Worm (Caenorhabditis elegans) whole organism, mixed stage, embryonic: ENCODE data around the gene ZK105.5.

ENCODE experiments used
- M03D4.4 ChIP-seq: sonication (generic microtip); optimal IDR thresholded peaks from 2 replicates; lab custom pipeline; 2017; ENCODE audit warnings: mild to moderate bottlenecking, missing genetic modification characterization, missing compliant biosample characterization
- bed-3 ChIP-seq: fragments of 200-800 bp; sonication (Bioruptor generic); optimal IDR thresholded peaks from 3 replicates; lab custom pipeline; 2018; ENCODE audit warnings: mild to moderate bottlenecking, missing genetic modification characterization, moderate library complexity, missing compliant biosample characterization
- blmp-1 ChIP-seq: fragments of 150-350 bp; optimal IDR thresholded peaks from 2 replicates; lab custom pipeline; 2014; ENCODE audit warnings: missing biosample characterization, missing genetic modification characterization
- ceh-39 ChIP-seq: fragments of 150-350 bp; optimal IDR thresholded peaks from 2 replicates; lab custom pipeline; 2014; ENCODE audit warnings: missing biosample characterization, missing genetic modification characterization
- ceh-43 ChIP-seq: fragments of 200-800 bp; sonication (Bioruptor generic); optimal IDR thresholded peaks from 2 replicates; lab custom pipeline; 2018; ENCODE audit warnings: mild to moderate bottlenecking, missing genetic modification characterization, moderate library complexity, missing compliant biosample characterization
- ceh-83 ChIP-seq: fragments of 200-800 bp; sonication (Bioruptor generic); optimal IDR thresholded peaks from 2 replicates; lab custom pipeline; 2018; ENCODE audit warnings: mild to moderate bottlenecking, missing genetic modification characterization, missing compliant biosample characterization
- cnd-1 ChIP-seq: fragments of 200-800 bp; sonication (Bioruptor generic); optimal IDR thresholded peaks from 2 replicates; lab custom pipeline; 2018; ENCODE audit warnings: mild to moderate bottlenecking, missing genetic modification characterization, missing compliant biosample characterization
- drap-1 ChIP-seq: fragments of 200-800 bp; sonication (Bioruptor generic); optimal IDR thresholded peaks from 3 replicates; lab custom pipeline; 2018; ENCODE audit warnings: mild to moderate bottlenecking, missing genetic modification characterization, missing compliant biosample characterization
- elt-1 ChIP-seq: sonication (generic microtip); optimal IDR thresholded peaks from 2 replicates; lab custom pipeline; 2017; ENCODE audit warnings: missing genetic modification characterization, mild to moderate bottlenecking, missing compliant biosample characterization, antibody characterized with exemption, moderate library complexity, borderline replicate concordance; ENCODE audit not compliant: insufficient read depth
- elt-3 ChIP-seq: fragments of 150-350 bp; optimal IDR thresholded peaks from 2 replicates; lab custom pipeline; 2014; ENCODE audit warnings: missing biosample characterization, missing genetic modification characterization
- flh-1 ChIP-seq: fragments of 200-800 bp; sonication (Bioruptor generic); optimal IDR thresholded peaks from 2 replicates; lab custom pipeline; 2018; ENCODE audit warnings: mild to moderate bottlenecking, missing genetic modification characterization, moderate library complexity, missing compliant biosample characterization
- ham-2 ChIP-seq: fragments of 200-800 bp; sonication (Bioruptor generic); optimal IDR thresholded peaks from 2 replicates; lab custom pipeline; 2018; ENCODE audit warnings: mild to moderate bottlenecking, missing genetic modification characterization, missing compliant biosample characterization
- hlh-1 ChIP-seq: fragments of 150-350 bp; optimal IDR thresholded peaks from 2 replicates; lab custom pipeline; 2014; ENCODE audit warnings: missing biosample characterization, missing genetic modification reagents, missing genetic modification characterization
- lin-13 ChIP-seq: fragments of 150-350 bp; optimal IDR thresholded peaks from 2 replicates; lab custom pipeline; 2014; ENCODE audit warnings: missing biosample characterization, missing genetic modification characterization
- lin-32 ChIP-seq: fragments of 200-800 bp; sonication (Bioruptor generic); optimal IDR thresholded peaks from 2 replicates; lab custom pipeline; 2018; ENCODE audit warnings: mild to moderate bottlenecking, missing genetic modification characterization, missing compliant biosample characterization
- lsy-2 ChIP-seq: fragments of 150-350 bp; optimal IDR thresholded peaks from 2 replicates; lab custom pipeline; 2014; ENCODE audit warnings: missing biosample characterization, missing genetic modification characterization
- mab-5 ChIP-seq: fragments of 150-350 bp; optimal IDR thresholded peaks from 2 replicates; lab custom pipeline; 2014; ENCODE audit warnings: missing biosample characterization, missing genetic modification characterization
- mls-2 ChIP-seq: sonication (generic microtip); optimal IDR thresholded peaks from 2 replicates; lab custom pipeline; 2016; ENCODE audit warnings: mild to moderate bottlenecking, missing genetic modification characterization, moderate library complexity, missing compliant biosample characterization
- nhr-12 ChIP-seq: fragments of 150-350 bp; optimal IDR thresholded peaks from 2 replicates; lab custom pipeline; 2014; ENCODE audit warnings: missing biosample characterization, missing genetic modification characterization
- nhr-2 ChIP-seq: fragments of 150-350 bp; optimal IDR thresholded peaks from 2 replicates; lab custom pipeline; 2014; ENCODE audit warnings: missing biosample characterization, missing genetic modification characterization
- nhr-237 ChIP-seq: fragments of 150-350 bp; optimal IDR thresholded peaks from 2 replicates; lab custom pipeline; 2014; ENCODE audit warnings: missing biosample characterization, missing genetic modification characterization
- nhr-28 ChIP-seq: fragments of 150-350 bp; optimal IDR thresholded peaks from 2 replicates; lab custom pipeline; 2014; ENCODE audit warnings: missing biosample characterization, missing genetic modification characterization
- nhr-76 ChIP-seq: sonication (generic microtip); optimal IDR thresholded peaks from 2 replicates; lab custom pipeline; 2017; ENCODE audit warnings: missing biosample characterization, missing genetic modification characterization
- sem-2 ChIP-seq: fragments of 200-800 bp; sonication (Bioruptor generic); optimal IDR thresholded peaks from 2 replicates; lab custom pipeline; 2018; ENCODE audit warnings: mild to moderate bottlenecking, missing genetic modification characterization, missing compliant biosample characterization
- snpc-4 ChIP-seq: fragments of 150-350 bp; optimal IDR thresholded peaks from 2 replicates; lab custom pipeline; 2014; ENCODE audit warnings: missing biosample characterization, missing genetic modification characterization
- sptf-1 ChIP-seq: sonication (generic microtip); optimal IDR thresholded peaks from 2 replicates; lab custom pipeline; 2017; ENCODE audit warnings: mild to moderate bottlenecking, missing genetic modification characterization, moderate library complexity, missing compliant biosample characterization
- unc-120 ChIP-seq: sonication (generic microtip); optimal IDR thresholded peaks from 2 replicates; lab custom pipeline; 2017; ENCODE audit warnings: missing genetic modification characterization, missing compliant biosample characterization; ENCODE audit not compliant: poor library complexity, severe bottlenecking
- unc-39 ChIP-seq: fragments of 150-350 bp; optimal IDR thresholded peaks from 2 replicates; lab custom pipeline; 2014; ENCODE audit warnings: missing biosample characterization, missing genetic modification characterization
- unc-62 ChIP-seq: fragments of 150-350 bp; optimal IDR thresholded peaks from 2 replicates; lab custom pipeline; 2014; ENCODE audit warnings: missing biosample characterization, missing genetic modification reagents, missing genetic modification characterization
- zip-8 ChIP-seq: fragments of 150-350 bp; optimal IDR thresholded peaks from 2 replicates; lab custom pipeline; 2014; ENCODE audit warnings: missing biosample characterization, missing genetic modification characterization
- ztf-11 ChIP-seq: fragments of 150-350 bp; optimal IDR thresholded peaks from 2 replicates; lab custom pipeline; 2014; ENCODE audit warnings: missing biosample characterization, missing genetic modification characterization

Gene ZK105.5

ce11 chrV:7716034-7716433 is 1.5 kb downstream of the ZK105.5 start, which contains the start of gene ZK105.12:
TSS of gene ZK105.12 (minus strand) at chrV:7716134.
- TF ChIP-seq unc-62 (GFP tag; lab: Kevin White, UChicago) (no peak), blmp-1 (no peak), zip-8 (tag; lab: Kevin White, UChicago) (no peak), lin-13 (tag; lab: Kevin White, UChicago) (no peak), ceh-39 (tag; lab: Kevin White, UChicago) (no peak), drap-1 (GFP tag; lab: Kevin White, UChicago) (no peak), elt-3 (no peak), elt-1 (no peak), ceh-43 (GFP tag; lab: Kevin White, UChicago) (no peak), snpc-4 (tag; lab: Kevin White, UChicago) (no peak), ham-2 (GFP tag; lab: Kevin White, UChicago) (no peak)

ce11 chrV:7713691-7714090 is 3.8 kb downstream of the ZK105.5 start, which contains the start of gene ZK105.1:
TSS of gene ZK105.1 (plus strand) at chrV:7713991.
- TF ChIP-seq drap-1 (GFP tag; lab: Kevin White, UChicago) (no peak), mab-5 (tag; lab: Kevin White, UChicago) (no peak), sptf-1 (tag; lab: Kevin White, UChicago) (no peak), lin-32 (GFP tag; lab: Kevin White, UChicago) (no peak), nhr-12 (tag; lab: Kevin White, UChicago) (no peak), ham-2 (GFP tag; lab: Kevin White, UChicago) (no peak), blmp-1 (no peak), unc-39 (tag; lab: Kevin White, UChicago) (no peak), bed-3 (GFP tag; lab: Kevin White, UChicago) (no peak), ceh-39 (tag; lab: Kevin White, UChicago) (no peak), ztf-11 (tag; lab: Kevin White, UChicago) (no peak), nhr-28 (tag; lab: Kevin White, UChicago) (no peak), lsy-2 (tag; lab: Kevin White, UChicago) (no peak), nhr-237 (tag; lab: Kevin White, UChicago) (no peak), snpc-4 (tag; lab: Kevin White, UChicago) (no peak), flh-1 (GFP tag; lab: Kevin White, UChicago) (no peak), M03D4.4 (tag; lab: Kevin White, UChicago) (no peak), zip-8 (tag; lab: Kevin White, UChicago) (no peak)

ce11 chrV:7713072-7713471 is 4.5 kb downstream of the ZK105.5 start, which contains the start of gene ZK105.13:
TSS of gene ZK105.13 (minus strand) at chrV:7713172.
- no peak for TF ChIP-seq nhr-2 (tag; lab: Kevin White, UChicago)
- no peak for TF ChIP-seq lsy-2 (tag; lab: Kevin White, UChicago)
- TF ChIP-seq hlh-1 (tag; lab: Kevin White, UChicago) = no peak
- TF ChIP-seq nhr-12 (tag; lab: Kevin White, UChicago) = no peak
- no peak for TF ChIP-seq nhr-28 (tag; lab: Kevin White, UChicago)
- TF ChIP-seq unc-39 (tag; lab: Kevin White, UChicago) = no peak
- TF ChIP-seq ham-2 (GFP tag; lab: Kevin White, UChicago) = no peak
- no peak for TF ChIP-seq ceh-83 (GFP tag; lab: Kevin White, UChicago)
- no peak for TF ChIP-seq unc-62 (GFP tag; lab: Kevin White, UChicago)
- TF ChIP-seq nhr-76 (tag; lab: Kevin White, UChicago) = no peak
- no peak for TF ChIP-seq sem-2 (GFP tag; lab: Kevin White, UChicago)

ce11 chrV:7708525-7708924 is 9.0 kb downstream of the ZK105.5 start, which contains the start of gene ZK105.11:
TSS of gene ZK105.11 (minus strand) at chrV:7708625.
- TF ChIP-seq elt-3 (no peak), lin-13 (tag; lab: Kevin White, UChicago) (no peak), nhr-2 (tag; lab: Kevin White, UChicago) (no peak), drap-1 (GFP tag; lab: Kevin White, UChicago) (no peak), cnd-1 (tag; lab: Kevin White, UChicago) (no peak), unc-39 (tag; lab: Kevin White, UChicago) (no peak), nhr-28 (tag; lab: Kevin White, UChicago) (no peak), zip-8 (tag; lab: Kevin White, UChicago) (no peak)

ce11 chrV:7705316-7705715 is 12.2 kb downstream of the ZK105.5 start, which contains the start of gene srw-3:
TSS of gene srw-3 (plus strand) at chrV:7705616.
- TF ChIP-seq ceh-39 (tag; lab: Kevin White, UChicago) = no peak
- TF ChIP-seq mls-2 (tag; lab: Kevin White, UChicago) = no peak
- no peak for TF ChIP-seq zip-8 (tag; lab: Kevin White, UChicago)
- TF ChIP-seq drap-1 (GFP tag; lab: Kevin White, UChicago) = no peak
- no peak for TF ChIP-seq unc-120 (tag; lab: Kevin White, UChicago)
- TF ChIP-seq elt-3 = no peak
- TF ChIP-seq M03D4.4 (tag; lab: Kevin White, UChicago) = no peak
- no peak for TF ChIP-seq bed-3 (GFP tag; lab: Kevin White, UChicago)
- no peak for TF ChIP-seq ceh-83 (GFP tag; lab: Kevin White, UChicago)
- TF ChIP-seq flh-1 (GFP tag; lab: Kevin White, UChicago) = no peak
- TF ChIP-seq, all 35 proteins: peak for 0
